Fruit fly (Drosophila melanogaster): ENCODE data around the gene Klp98A.
A peak's percentile ranks its signal among the peaks of the same experiment; 100 is the strongest.

The Klp98A gene

dm6 chr3R:27580274-27581011 lies 21.5 kb upstream of the Klp98A start (continued):
- TF ChIP-seq pan (optimal IDR thresholded peaks at IDR 0.05), result no peak
- no peak for TF ChIP-seq pan (GFP tag; optimal IDR thresholded peaks at IDR 0.05 in 1 of 2, IDR thresholded peaks at IDR 0.05 in 1 of 2)
- no peak for TF ChIP-seq chn (GFP tag; optimal IDR thresholded peaks at IDR 0.05)
- TF ChIP-seq Camta (GFP tag; optimal IDR thresholded peaks at IDR 0.05), result no peak
- TF ChIP-seq unc-4 (GFP tag; IDR thresholded peaks at IDR 0.05; ENCODE audit: partially characterized antibody), result no peak
- no peak for TF ChIP-seq croc (GFP tag; conservative IDR thresholded peaks at IDR 0.05)
- peak; percentile 80 to 88 for TF ChIP-seq Trl (optimal IDR thresholded peaks at IDR 0.05)
- no peak for TF ChIP-seq Trl (GFP tag; optimal IDR thresholded peaks at IDR 0.05)

dm6 chr3R:27579422-27579821 lies 20.5 kb upstream of the Klp98A start:
- TF ChIP-seq CG18476 (GFP tag; optimal IDR thresholded peaks at IDR 0.05), result no peak
- no peak for TF ChIP-seq CG14050 (GFP tag; IDR thresholded peaks at IDR 0.05)
- 0 out of 4 replicates have a peak, but pooled peaks have one; percentile 28 for TF ChIP-seq Dll (GFP tag; IDR thresholded peaks at IDR 0.05; ENCODE audit: partially characterized antibody)
- TF ChIP-seq CG8478 (optimal IDR thresholded peaks at IDR 0.05), result no peak
- no peak for TF ChIP-seq CG12219 (GFP tag; optimal IDR thresholded peaks at IDR 0.05)
- no peak for TF ChIP-seq Dip2 (GFP tag; IDR thresholded peaks at IDR 0.05)
- TF ChIP-seq sob (GFP tag; IDR thresholded peaks at IDR 0.05), result no peak
- peak; percentile 35 for TF ChIP-seq sd (tag; optimal IDR thresholded peaks at IDR 0.05)
- no peak for TF ChIP-seq Dbx (GFP tag; IDR thresholded peaks at IDR 0.05)
- no peak for TF ChIP-seq CG3995 (GFP tag; optimal IDR thresholded peaks at IDR 0.05)
- TF ChIP-seq cwo (GFP tag; optimal IDR thresholded peaks at IDR 0.05), result peak; percentile 1
- no peak for TF ChIP-seq Lhr (GFP tag; optimal IDR thresholded peaks at IDR 0.05)
- no peak for TF ChIP-seq gfzf (GFP tag; optimal IDR thresholded peaks at IDR 0.05)
- TF ChIP-seq Taf1 (GFP tag; IDR thresholded peaks at IDR 0.05), result no peak
- no peak for TF ChIP-seq bigmax (GFP tag; optimal IDR thresholded peaks at IDR 0.05)
- peak; percentile 41 for TF ChIP-seq crol (GFP tag; IDR thresholded peaks at IDR 0.05)
- no peak for TF ChIP-seq fd96Cb (tag; optimal IDR thresholded peaks at IDR 0.05)
- TF ChIP-seq nerfin-2 (GFP tag; IDR thresholded peaks at IDR 0.05; ENCODE audit: partially characterized antibody), result no peak
- peak; percentile 6 for TF ChIP-seq CoRest (tag; optimal IDR thresholded peaks at IDR 0.05)
- TF ChIP-seq CG12155 (GFP tag; optimal IDR thresholded peaks at IDR 0.05), result no peak
- TF ChIP-seq CG1233 (GFP tag; optimal IDR thresholded peaks at IDR 0.05), result no peak
- no peak for TF ChIP-seq NC2α (GFP tag; optimal IDR thresholded peaks at IDR 0.05)
- TF ChIP-seq kni (GFP tag; optimal IDR thresholded peaks at IDR 0.05), result peak; percentile 44
- no peak for TF ChIP-seq B-H2 (GFP tag; optimal IDR thresholded peaks at IDR 0.05)
- TF ChIP-seq btn (GFP tag; optimal IDR thresholded peaks at IDR 0.05), result no peak
- 0 out of 4 replicates have a peak, but pooled peaks have one; percentile 53 for TF ChIP-seq chinmo (GFP tag; IDR thresholded peaks at IDR 0.05; ENCODE audit: partially characterized antibody)
- TF ChIP-seq cato (GFP tag; optimal IDR thresholded peaks at IDR 0.05; ENCODE audit: borderline replicate concordance), result no peak
- TF ChIP-seq CG2712 (tag; optimal IDR thresholded peaks at IDR 0.05), result no peak
- peak; percentile 59; the same call in 1 of the 3 replicates for TF ChIP-seq otp (GFP tag; IDR thresholded peaks at IDR 0.05)
- no peak for TF ChIP-seq CG13424 (tag; optimal IDR thresholded peaks at IDR 0.05)
- peak; percentile 17 for TF ChIP-seq mirr (GFP tag; optimal IDR thresholded peaks at IDR 0.05)
- TF ChIP-seq CG43689 (GFP tag; IDR thresholded peaks at IDR 0.05), result no peak
- no peak for TF ChIP-seq Hsf (GFP tag; optimal IDR thresholded peaks at IDR 0.05)
- no peak for TF ChIP-seq Side (GFP tag; optimal IDR thresholded peaks at IDR 0.05)
- peak; percentile 59 for TF ChIP-seq CG13894 (tag; optimal IDR thresholded peaks at IDR 0.05)
- TF ChIP-seq CG7928 (GFP tag; optimal IDR thresholded peaks at IDR 0.05), result no peak
- TF ChIP-seq CG12391 (tag; optimal IDR thresholded peaks at IDR 0.05), result no peak
- TF ChIP-seq CG3065 (GFP tag; optimal IDR thresholded peaks at IDR 0.05), result no peak
- no peak for TF ChIP-seq CG15073 (GFP tag; optimal IDR thresholded peaks at IDR 0.05)
- no peak for TF ChIP-seq Meics (GFP tag; optimal IDR thresholded peaks at IDR 0.05)
- TF ChIP-seq vvl (GFP tag; IDR thresholded peaks at IDR 0.05), result peak; percentile 37; the same call in 1 of the 2 replicates
